Worm (Caenorhabditis elegans) whole organism, L3 larva: Measurements from ENCODE around the gene daf-4.

Experiments
- elt-1 ChIP-seq: fragments of 150-350 bp; optimal IDR thresholded peaks from 2 replicates; lab custom pipeline; 2014; ENCODE audit warnings: missing biosample characterization, missing genetic modification characterization
- elt-3 ChIP-seq, 3 experiments: fragments of 150-350 bp in 1 of 3; sonication (generic microtip) in 2 of 3; optimal IDR thresholded peaks; 2 replicates in 2 of 3; 4 replicates in 1 of 3; lab custom pipeline; 2014 to 2017; ENCODE audit warnings: missing biosample characterization in 3 of 3, missing genetic modification characterization in 3 of 3
- fos-1 ChIP-seq: fragments of 150-350 bp; optimal IDR thresholded peaks from 2 replicates; lab custom pipeline; 2014; ENCODE audit warnings: missing biosample characterization, missing genetic modification characterization
- nfya-1 ChIP-seq: sonication (generic microtip); optimal IDR thresholded peaks from 2 replicates; lab custom pipeline; 2017; ENCODE audit warnings: missing genetic modification characterization, mild to moderate bottlenecking, missing compliant biosample characterization, antibody characterized with exemption, moderate library complexity; ENCODE audit not compliant: insufficient read depth
- nhr-237 ChIP-seq: fragments of 150-350 bp; optimal IDR thresholded peaks from 2 replicates; lab custom pipeline; 2014; ENCODE audit warnings: missing biosample characterization, missing genetic modification characterization

- TF ChIP-seq elt-1 (tag; lab: Kevin White, UChicago) = no peak
- TF ChIP-seq nfya-1 (tag; lab: Kevin White, UChicago) = peak; percentile 80
- no peak for TF ChIP-seq nhr-237 (tag; lab: Kevin White, UChicago)
- TF ChIP-seq elt-3 (tag; optimal IDR thresholded peaks at IDR 0.05; lab: Kevin White, UChicago) = peak in 1 of 3 experiments; percentile 25
- TF ChIP-seq fos-1 (tag; lab: Kevin White, UChicago) = no peak
Measured at ce11 chrIII:5603439-5603986, 21.4 kb upstream of the daf-4 start, which contains the start of gene madf-11.
